Worm (Caenorhabditis elegans) whole organism, mixed stage, embryonic: ENCODE results near the gene ceh-20.

ENCODE experiments used
- M03D4.4 ChIP-seq: sonication (generic microtip); optimal IDR thresholded peaks from 2 replicates; lab custom pipeline; 2017; ENCODE audit warnings: mild to moderate bottlenecking, missing genetic modification characterization, missing compliant biosample characterization
- bed-3 ChIP-seq: fragments of 200-800 bp; sonication (Bioruptor generic); optimal IDR thresholded peaks from 3 replicates; lab custom pipeline; 2018; ENCODE audit warnings: mild to moderate bottlenecking, missing genetic modification characterization, moderate library complexity, missing compliant biosample characterization
- ceh-39 ChIP-seq: fragments of 150-350 bp; optimal IDR thresholded peaks from 2 replicates; lab custom pipeline; 2014; ENCODE audit warnings: missing biosample characterization, missing genetic modification characterization
- ceh-43 ChIP-seq: fragments of 200-800 bp; sonication (Bioruptor generic); optimal IDR thresholded peaks from 2 replicates; lab custom pipeline; 2018; ENCODE audit warnings: mild to moderate bottlenecking, missing genetic modification characterization, moderate library complexity, missing compliant biosample characterization
- ceh-83 ChIP-seq: fragments of 200-800 bp; sonication (Bioruptor generic); optimal IDR thresholded peaks from 2 replicates; lab custom pipeline; 2018; ENCODE audit warnings: mild to moderate bottlenecking, missing genetic modification characterization, missing compliant biosample characterization
- ces-1 ChIP-seq: fragments of 150-350 bp; optimal IDR thresholded peaks from 2 replicates; lab custom pipeline; 2014; ENCODE audit warnings: missing biosample characterization, missing genetic modification reagents, missing genetic modification characterization
- cnd-1 ChIP-seq: fragments of 200-800 bp; sonication (Bioruptor generic); optimal IDR thresholded peaks from 2 replicates; lab custom pipeline; 2018; ENCODE audit warnings: mild to moderate bottlenecking, missing genetic modification characterization, missing compliant biosample characterization
- drap-1 ChIP-seq: fragments of 200-800 bp; sonication (Bioruptor generic); optimal IDR thresholded peaks from 3 replicates; lab custom pipeline; 2018; ENCODE audit warnings: mild to moderate bottlenecking, missing genetic modification characterization, missing compliant biosample characterization
- elt-1 ChIP-seq: sonication (generic microtip); optimal IDR thresholded peaks from 2 replicates; lab custom pipeline; 2017; ENCODE audit warnings: missing genetic modification characterization, mild to moderate bottlenecking, missing compliant biosample characterization, antibody characterized with exemption, moderate library complexity, borderline replicate concordance; ENCODE audit not compliant: insufficient read depth
- elt-3 ChIP-seq: fragments of 150-350 bp; optimal IDR thresholded peaks from 2 replicates; lab custom pipeline; 2014; ENCODE audit warnings: missing biosample characterization, missing genetic modification characterization
- flh-1 ChIP-seq: fragments of 200-800 bp; sonication (Bioruptor generic); optimal IDR thresholded peaks from 2 replicates; lab custom pipeline; 2018; ENCODE audit warnings: mild to moderate bottlenecking, missing genetic modification characterization, moderate library complexity, missing compliant biosample characterization
- ham-2 ChIP-seq: fragments of 200-800 bp; sonication (Bioruptor generic); optimal IDR thresholded peaks from 2 replicates; lab custom pipeline; 2018; ENCODE audit warnings: mild to moderate bottlenecking, missing genetic modification characterization, missing compliant biosample characterization
- hlh-1 ChIP-seq: fragments of 150-350 bp; optimal IDR thresholded peaks from 2 replicates; lab custom pipeline; 2014; ENCODE audit warnings: missing biosample characterization, missing genetic modification reagents, missing genetic modification characterization
- lin-13 ChIP-seq: fragments of 150-350 bp; optimal IDR thresholded peaks from 2 replicates; lab custom pipeline; 2014; ENCODE audit warnings: missing biosample characterization, missing genetic modification characterization
- lin-32 ChIP-seq: fragments of 200-800 bp; sonication (Bioruptor generic); optimal IDR thresholded peaks from 2 replicates; lab custom pipeline; 2018; ENCODE audit warnings: mild to moderate bottlenecking, missing genetic modification characterization, missing compliant biosample characterization
- lsy-2 ChIP-seq: fragments of 150-350 bp; optimal IDR thresholded peaks from 2 replicates; lab custom pipeline; 2014; ENCODE audit warnings: missing biosample characterization, missing genetic modification characterization
- mab-5 ChIP-seq: fragments of 150-350 bp; optimal IDR thresholded peaks from 2 replicates; lab custom pipeline; 2014; ENCODE audit warnings: missing biosample characterization, missing genetic modification characterization
- mls-2 ChIP-seq: sonication (generic microtip); optimal IDR thresholded peaks from 2 replicates; lab custom pipeline; 2016; ENCODE audit warnings: mild to moderate bottlenecking, missing genetic modification characterization, moderate library complexity, missing compliant biosample characterization
- nhr-12 ChIP-seq: fragments of 150-350 bp; optimal IDR thresholded peaks from 2 replicates; lab custom pipeline; 2014; ENCODE audit warnings: missing biosample characterization, missing genetic modification characterization
- nhr-2 ChIP-seq: fragments of 150-350 bp; optimal IDR thresholded peaks from 2 replicates; lab custom pipeline; 2014; ENCODE audit warnings: missing biosample characterization, missing genetic modification characterization
- nhr-237 ChIP-seq: fragments of 150-350 bp; optimal IDR thresholded peaks from 2 replicates; lab custom pipeline; 2014; ENCODE audit warnings: missing biosample characterization, missing genetic modification characterization
- nhr-28 ChIP-seq: fragments of 150-350 bp; optimal IDR thresholded peaks from 2 replicates; lab custom pipeline; 2014; ENCODE audit warnings: missing biosample characterization, missing genetic modification characterization
- nhr-76 ChIP-seq: sonication (generic microtip); optimal IDR thresholded peaks from 2 replicates; lab custom pipeline; 2017; ENCODE audit warnings: missing biosample characterization, missing genetic modification characterization
- pha-4 ChIP-seq: fragments of 150-350 bp; optimal IDR thresholded peaks from 2 replicates; lab custom pipeline; 2018; ENCODE audit warnings: missing biosample characterization, missing genetic modification reagents, missing genetic modification characterization
- sem-2 ChIP-seq: fragments of 200-800 bp; sonication (Bioruptor generic); optimal IDR thresholded peaks from 2 replicates; lab custom pipeline; 2018; ENCODE audit warnings: mild to moderate bottlenecking, missing genetic modification characterization, missing compliant biosample characterization
- sptf-1 ChIP-seq: sonication (generic microtip); optimal IDR thresholded peaks from 2 replicates; lab custom pipeline; 2017; ENCODE audit warnings: mild to moderate bottlenecking, missing genetic modification characterization, moderate library complexity, missing compliant biosample characterization
- tbx-8 ChIP-seq: fragments of 200-800 bp; sonication (Bioruptor generic); optimal IDR thresholded peaks from 2 replicates; lab custom pipeline; 2018; ENCODE audit warnings: mild to moderate bottlenecking, missing genetic modification characterization, moderate library complexity, missing compliant biosample characterization
- unc-39 ChIP-seq: fragments of 150-350 bp; optimal IDR thresholded peaks from 2 replicates; lab custom pipeline; 2014; ENCODE audit warnings: missing biosample characterization, missing genetic modification characterization
- unc-62 ChIP-seq: fragments of 150-350 bp; optimal IDR thresholded peaks from 2 replicates; lab custom pipeline; 2014; ENCODE audit warnings: missing biosample characterization, missing genetic modification reagents, missing genetic modification characterization
- zip-8 ChIP-seq: fragments of 150-350 bp; optimal IDR thresholded peaks from 2 replicates; lab custom pipeline; 2014; ENCODE audit warnings: missing biosample characterization, missing genetic modification characterization
- ztf-11 ChIP-seq: fragments of 150-350 bp; optimal IDR thresholded peaks from 2 replicates; lab custom pipeline; 2014; ENCODE audit warnings: missing biosample characterization, missing genetic modification characterization

Gene ceh-20

DNA sequence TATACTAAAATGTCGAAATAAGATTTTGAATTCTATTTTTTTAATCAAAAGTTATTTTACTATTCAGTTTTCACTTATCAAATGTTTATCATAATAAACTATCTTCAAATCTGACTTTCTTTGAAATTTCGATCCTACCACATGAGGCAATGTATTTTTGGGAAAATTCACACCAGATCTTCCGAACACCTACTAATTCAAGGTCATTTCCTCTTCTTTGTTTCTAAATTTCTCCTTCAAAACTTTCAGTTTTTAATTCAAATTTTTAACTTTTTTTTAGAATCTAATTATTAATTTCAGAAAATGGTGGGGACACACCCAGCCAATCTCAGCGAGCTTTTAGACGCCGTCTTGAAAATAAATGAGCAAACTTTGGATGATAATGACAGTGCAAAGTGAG lies at the start of gene ceh-20:
Gene ceh-20, plus strand, starts transcription at position 301 of the 400 bp plus-strand sequence.
- TF ChIP-seq sem-2 (GFP tag; lab: Kevin White, UChicago) (no peak), nhr-76 (tag; lab: Kevin White, UChicago) (no peak)

DNA sequence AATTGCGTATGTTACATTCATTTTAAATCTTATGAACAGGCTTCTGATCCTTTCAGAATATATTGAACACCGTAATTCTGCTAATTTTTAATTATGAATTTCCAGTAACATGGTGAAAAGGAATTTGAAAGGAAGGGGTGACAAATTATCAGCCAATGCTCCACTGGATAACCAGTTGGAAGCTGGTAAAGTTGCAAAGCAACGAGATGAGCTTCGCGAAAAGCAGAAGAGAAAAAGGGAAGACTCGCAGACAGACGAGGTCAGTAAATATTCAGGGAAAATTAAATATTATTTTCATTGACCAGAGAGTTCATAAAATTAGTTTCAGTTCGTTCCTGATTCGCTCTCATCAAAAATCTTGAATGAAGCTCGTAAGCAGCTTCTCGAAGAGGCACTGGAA lies 47.8 kb upstream of the ceh-20 start, which contains the start of gene byn-1:
Gene byn-1, plus strand, starts transcription at position 106 of the 400 bp plus-strand sequence.
- TF ChIP-seq ceh-39 (tag; lab: Kevin White, UChicago) (no peak), elt-1 (tag; lab: Kevin White, UChicago) (no peak), ceh-83 (GFP tag; lab: Kevin White, UChicago) (no peak), sptf-1 (tag; lab: Kevin White, UChicago) (no peak), elt-3 (tag; lab: Kevin White, UChicago) (no peak)

DNA sequence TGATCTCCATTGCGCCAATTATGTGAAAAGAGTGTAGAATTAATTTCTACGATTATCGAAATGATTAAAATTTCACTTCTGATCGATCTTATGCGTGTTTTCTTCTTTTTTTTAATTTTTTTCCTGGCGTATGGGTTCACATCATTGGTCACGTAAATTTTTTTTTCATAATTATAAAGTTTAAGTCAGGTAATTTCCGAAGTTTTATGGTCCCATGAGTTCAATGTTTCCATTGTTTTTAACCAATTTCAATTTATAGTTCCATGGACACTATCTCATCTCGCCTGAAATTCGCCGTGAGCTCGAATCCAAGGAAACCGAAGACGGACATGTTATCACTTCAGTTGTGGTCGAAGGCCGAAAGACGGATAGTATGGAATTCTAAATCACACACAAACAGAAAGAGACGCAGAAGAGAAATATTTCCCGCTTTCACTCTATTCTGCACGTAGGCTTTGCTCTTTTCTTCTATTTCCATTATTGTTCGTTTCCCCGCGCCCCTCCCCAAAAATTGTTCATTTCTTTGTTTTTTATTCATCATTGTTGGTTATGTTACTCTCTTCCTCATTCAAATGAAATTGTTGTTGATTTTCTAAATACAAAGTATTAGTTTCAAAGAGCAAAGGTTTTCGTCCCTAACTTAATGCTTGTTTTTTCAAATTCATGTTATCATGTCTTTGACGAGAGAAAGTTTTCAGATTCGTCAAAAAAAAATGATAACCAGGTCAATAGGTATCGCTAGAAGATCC lies 44.2 kb upstream of the ceh-20 start, which contains the start of the genes F57B9.8 and coq-2:
Gene F57B9.8, minus strand, starts transcription at position 51 of the 749 bp plus-strand sequence.
Gene coq-2, plus strand, starts transcription at position 699 of the 749 bp plus-strand sequence.
- TF ChIP-seq ztf-11 (tag; lab: Kevin White, UChicago) (no peak), nhr-76 (tag; lab: Kevin White, UChicago) (no peak)

ce11 chrIII:6939523-6939922 lies 40.2 kb upstream of the ceh-20 start, which contains the start of gene F57B9.3:
Gene F57B9.3 (plus strand): TSS chrIII:6939823.
- TF ChIP-seq cnd-1 (tag; lab: Kevin White, UChicago) (no peak), nhr-12 (tag; lab: Kevin White, UChicago) (no peak), zip-8 (tag; lab: Kevin White, UChicago) (no peak), unc-62 (GFP tag; lab: Kevin White, UChicago) (no peak), ces-1 (GFP tag; lab: Kevin White, UChicago) (no peak), lin-32 (GFP tag; lab: Kevin White, UChicago) (no peak), unc-39 (tag; lab: Kevin White, UChicago) (no peak), nhr-237 (no peak), elt-3 (tag; lab: Kevin White, UChicago) (no peak)

ce11 chrIII:6945319-6945718 lies 34.4 kb upstream of the ceh-20 start:
- TF ChIP-seq lsy-2 (tag; lab: Kevin White, UChicago) (no peak), lin-32 (GFP tag; lab: Kevin White, UChicago) (no peak), flh-1 (no peak), mab-5 (tag; lab: Kevin White, UChicago) (no peak), nhr-28 (tag; lab: Kevin White, UChicago) (no peak), ham-2 (GFP tag; lab: Kevin White, UChicago) (no peak), pha-4 (tag; lab: Kevin White, UChicago) (no peak), zip-8 (tag; lab: Kevin White, UChicago) (no peak), nhr-2 (tag; lab: Kevin White, UChicago) (no peak), mls-2 (tag; lab: Kevin White, UChicago) (no peak), unc-39 (tag; lab: Kevin White, UChicago) (no peak), lin-13 (no peak), ztf-11 (tag; lab: Kevin White, UChicago) (no peak), hlh-1 (tag; lab: Kevin White, UChicago) (no peak), ceh-83 (GFP tag; lab: Kevin White, UChicago) (no peak), ceh-43 (GFP tag; lab: Kevin White, UChicago) (no peak), sem-2 (GFP tag; lab: Kevin White, UChicago) (no peak), elt-1 (tag; lab: Kevin White, UChicago) (no peak), ces-1 (GFP tag; lab: Kevin White, UChicago) (no peak)
- TF ChIP-seq, all 35 proteins: peak for 0

DNA sequence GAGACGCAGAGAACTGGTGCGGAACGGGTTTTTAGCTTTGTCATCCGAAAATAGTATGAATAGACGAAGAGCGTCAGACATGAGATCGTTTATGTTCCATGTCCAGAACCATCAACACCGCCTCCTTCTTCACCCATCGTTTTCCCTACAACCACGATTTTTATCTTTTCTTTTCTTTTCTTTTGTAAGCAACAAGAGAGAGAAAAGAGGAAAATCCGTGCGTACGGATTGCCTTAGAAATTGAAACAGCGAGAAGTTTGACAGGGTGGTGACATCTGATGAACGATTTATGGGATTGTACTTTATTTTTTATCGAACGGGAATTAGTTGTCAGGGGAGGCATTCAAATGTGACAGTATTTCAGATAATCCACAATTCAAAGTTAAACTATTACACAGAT lies 33.9 kb upstream of the ceh-20 start, which contains the start of gene abu-13:
Gene abu-13, minus strand, starts transcription at position 152 of the 400 bp plus-strand sequence.
- TF ChIP-seq nhr-12 (tag; lab: Kevin White, UChicago), result no peak
- no peak for TF ChIP-seq sem-2 (GFP tag; lab: Kevin White, UChicago)
- TF ChIP-seq lin-13, result no peak
- TF ChIP-seq bed-3, result no peak
- TF ChIP-seq elt-1 (tag; lab: Kevin White, UChicago), result no peak
- no peak for TF ChIP-seq cnd-1 (tag; lab: Kevin White, UChicago)
- TF ChIP-seq pha-4 (tag; lab: Kevin White, UChicago), result no peak
- no peak for TF ChIP-seq elt-3 (tag; lab: Kevin White, UChicago)
- no peak for TF ChIP-seq ztf-11 (tag; lab: Kevin White, UChicago)
- TF ChIP-seq nhr-76 (tag; lab: Kevin White, UChicago), result no peak
- TF ChIP-seq drap-1, result no peak
- no peak for TF ChIP-seq mab-5 (tag; lab: Kevin White, UChicago)
- no peak for TF ChIP-seq lsy-2 (tag; lab: Kevin White, UChicago)
- no peak for TF ChIP-seq tbx-8
- no peak for TF ChIP-seq M03D4.4 (tag; lab: Kevin White, UChicago)
- TF ChIP-seq ceh-39 (tag; lab: Kevin White, UChicago), result no peak
- no peak for TF ChIP-seq unc-39 (tag; lab: Kevin White, UChicago)
- TF ChIP-seq, all 35 proteins: peak for 0
